Fruit fly (Drosophila melanogaster) whole organism, prepupa: ENCODE results near the gene CG14322.

ENCODE experiments used
- Blimp-1 ChIP-seq: fragments of 200-800 bp; sonication (Bioruptor generic); optimal IDR thresholded peaks from 3 replicates; lab custom pipeline; 2017; ENCODE audit warnings: missing biosample characterization, missing genetic modification characterization, mild to moderate bottlenecking, moderate library complexity, missing genetic modification reagents
- CG10631 ChIP-seq: fragments of 200-800 bp; sonication (Bioruptor generic); optimal IDR thresholded peaks from 2 replicates; lab custom pipeline; 2016; ENCODE audit warnings: missing biosample characterization, missing genetic modification characterization
- CG10669 ChIP-seq: fragments of 200-800 bp; sonication (Bioruptor generic); optimal IDR thresholded peaks from 3 replicates; lab custom pipeline; 2018; ENCODE audit warnings: missing biosample characterization, mild to moderate bottlenecking, missing genetic modification characterization, moderate library complexity
- CG11294 ChIP-seq: fragments of 200-800 bp; sonication (Bioruptor generic); IDR thresholded peaks from 2 replicates; pipeline ENCODE4 v1.3.6; 2022; ENCODE audit warnings: missing biosample characterization, missing genetic modification characterization
- CG11762 ChIP-seq: fragments of 200-800 bp; sonication (Bioruptor generic); optimal IDR thresholded peaks from 3 replicates; lab custom pipeline; 2016; ENCODE audit warnings: missing biosample characterization, missing genetic modification characterization; ENCODE audit not compliant: insufficient read depth
- CG15336 ChIP-seq: fragments of 200-800 bp; sonication (Bioruptor generic); IDR thresholded peaks from 2 replicates; pipeline ENCODE4 v1.3.6; 2022; ENCODE audit warnings: missing biosample characterization, missing genetic modification characterization
- CG1621 ChIP-seq: fragments of 200-800 bp; sonication (Bioruptor generic); optimal IDR thresholded peaks from 3 replicates; lab custom pipeline; 2018; ENCODE audit warnings: missing biosample characterization, mild to moderate bottlenecking, missing genetic modification characterization
- CG3032 ChIP-seq: fragments of 200-800 bp; optimal IDR thresholded peaks from 2 replicates; lab custom pipeline; 2019; ENCODE audit warnings: missing biosample characterization, mild to moderate bottlenecking, missing genetic modification characterization, moderate library complexity
- CG31627 ChIP-seq: fragments of 200-800 bp; sonication (Bioruptor generic); optimal IDR thresholded peaks from 3 replicates; lab custom pipeline; 2016; ENCODE audit warnings: missing biosample characterization, missing genetic modification characterization
- CG32006 ChIP-seq: fragments of 200-800 bp; sonication (Bioruptor generic); optimal IDR thresholded peaks from 3 replicates; lab custom pipeline; 2017; ENCODE audit warnings: missing biosample characterization, mild to moderate bottlenecking, missing genetic modification characterization
- CG4318 ChIP-seq: fragments of 200-800 bp; sonication (Bioruptor generic); optimal IDR thresholded peaks from 3 replicates; lab custom pipeline; 2017; ENCODE audit warnings: missing biosample characterization, mild to moderate bottlenecking, missing genetic modification characterization
- CG6163 ChIP-seq: fragments of 200-800 bp; sonication (Bioruptor generic); IDR thresholded peaks from 3 replicates; pipeline ENCODE4 v1.3.6; 2022; ENCODE audit warnings: missing biosample characterization, missing genetic modification characterization
- CG6276 ChIP-seq: fragments of 200-800 bp; sonication (Bioruptor generic); optimal IDR thresholded peaks from 2 replicates; lab custom pipeline; 2017; ENCODE audit warnings: missing biosample characterization, mild to moderate bottlenecking, missing genetic modification characterization
- CG6792 ChIP-seq: fragments of 200-800 bp; sonication (Bioruptor generic); optimal IDR thresholded peaks from 3 replicates; lab custom pipeline; 2016; ENCODE audit warnings: missing biosample characterization, missing genetic modification characterization
- CG6854 ChIP-seq: fragments of 200-800 bp; sonication (Bioruptor generic); optimal IDR thresholded peaks from 2 replicates; lab custom pipeline; 2017; ENCODE audit warnings: missing biosample characterization, mild to moderate bottlenecking, missing genetic modification characterization
- CG8119 ChIP-seq: fragments of 200-800 bp; sonication (Bioruptor generic); IDR thresholded peaks from 3 replicates; pipeline ENCODE4 v1.3.6; 2022; ENCODE audit warnings: missing biosample characterization, missing genetic modification characterization
- CG8319 ChIP-seq: fragments of 200-800 bp; sonication (Bioruptor generic); optimal IDR thresholded peaks from 3 replicates; lab custom pipeline; 2016; ENCODE audit warnings: missing biosample characterization, missing genetic modification characterization
- CG9139 ChIP-seq: fragments of 200-800 bp; sonication (Bioruptor generic); optimal IDR thresholded peaks from 3 replicates; lab custom pipeline; 2017; ENCODE audit warnings: missing biosample characterization, mild to moderate bottlenecking, missing genetic modification characterization
- Eip78C ChIP-seq: fragments of 200-800 bp; sonication (Bioruptor generic); peaks from one replicate; lab custom pipeline; 2016; ENCODE audit warnings: missing biosample characterization, missing genetic modification characterization
- Ets21C ChIP-seq: fragments of 200-800 bp; sonication (Bioruptor generic); optimal IDR thresholded peaks from 3 replicates; lab custom pipeline; 2016; ENCODE audit warnings: missing biosample characterization, missing genetic modification characterization
- Hr39 ChIP-seq: fragments of 200-800 bp; sonication (Bioruptor generic); optimal IDR thresholded peaks from 2 replicates; lab custom pipeline; 2016; ENCODE audit warnings: missing biosample characterization, missing genetic modification characterization
- Hr4 ChIP-seq: fragments of 200-800 bp; sonication (Bioruptor generic); optimal IDR thresholded peaks from 3 replicates; lab custom pipeline; 2016; ENCODE audit warnings: missing biosample characterization, missing genetic modification characterization
- Met ChIP-seq: fragments of 200-800 bp; sonication (Bioruptor generic); optimal IDR thresholded peaks from 3 replicates; lab custom pipeline; 2016; ENCODE audit warnings: missing biosample characterization, missing genetic modification characterization
- Smox ChIP-seq: fragments of 200-800 bp; sonication (Bioruptor generic); optimal IDR thresholded peaks from 3 replicates; lab custom pipeline; 2016; ENCODE audit warnings: missing biosample characterization, missing genetic modification characterization
- Sox14 ChIP-seq: fragments of 200-800 bp; sonication (Bioruptor generic); optimal IDR thresholded peaks from 3 replicates; lab custom pipeline; 2016; ENCODE audit warnings: missing biosample characterization, missing genetic modification characterization
- Sox15 ChIP-seq: fragments of 200-800 bp; sonication (Bioruptor generic); optimal IDR thresholded peaks from 3 replicates; lab custom pipeline; 2016; ENCODE audit warnings: missing biosample characterization, missing genetic modification characterization
- achi ChIP-seq: fragments of 200-800 bp; sonication (Bioruptor generic); optimal IDR thresholded peaks from 3 replicates; lab custom pipeline; 2016; ENCODE audit warnings: missing biosample characterization, missing genetic modification characterization
- acj6 ChIP-seq: fragments of 200-800 bp; sonication (Bioruptor generic); optimal IDR thresholded peaks from 3 replicates; lab custom pipeline; 2016; ENCODE audit warnings: missing biosample characterization, missing genetic modification characterization
- cyc ChIP-seq: fragments of 200-800 bp; sonication (Bioruptor generic); optimal IDR thresholded peaks from 3 replicates; lab custom pipeline; 2016; ENCODE audit warnings: missing biosample characterization, missing genetic modification characterization
- dac ChIP-seq: fragments of 200-800 bp; sonication (Bioruptor generic); optimal IDR thresholded peaks from 2 replicates; lab custom pipeline; 2017; ENCODE audit warnings: missing biosample characterization, mild to moderate bottlenecking, missing genetic modification characterization
- dsx ChIP-seq: fragments of 200-800 bp; optimal IDR thresholded peaks from 3 replicates; lab custom pipeline; 2019; ENCODE audit warnings: missing biosample characterization, mild to moderate bottlenecking, missing genetic modification characterization, moderate library complexity; ENCODE audit not compliant: poor library complexity, severe bottlenecking
- eg ChIP-seq: fragments of 200-800 bp; sonication (Bioruptor generic); IDR thresholded peaks from 3 replicates; pipeline ENCODE4 v1.3.6; 2022; ENCODE audit warnings: missing biosample characterization, missing genetic modification characterization
- esn ChIP-seq: fragments of 200-800 bp; sonication (Bioruptor generic); optimal IDR thresholded peaks from 2 replicates; lab custom pipeline; 2016; ENCODE audit warnings: missing biosample characterization, mild to moderate bottlenecking, missing genetic modification characterization, moderate library complexity
- fd85E ChIP-seq: fragments of 200-800 bp; sonication (Bioruptor generic); optimal IDR thresholded peaks from 3 replicates; lab custom pipeline; 2016; ENCODE audit warnings: missing biosample characterization, missing genetic modification characterization
- lz ChIP-seq: fragments of 200-800 bp; sonication (Bioruptor generic); optimal IDR thresholded peaks from 3 replicates; lab custom pipeline; 2016; ENCODE audit warnings: missing biosample characterization, missing genetic modification characterization
- net ChIP-seq: fragments of 200-800 bp; sonication (Bioruptor generic); optimal IDR thresholded peaks from 3 replicates; lab custom pipeline; 2016; ENCODE audit warnings: missing biosample characterization, missing genetic modification characterization
- pdm3 ChIP-seq: fragments of 200-800 bp; sonication (Bioruptor generic); optimal IDR thresholded peaks from 3 replicates; lab custom pipeline; 2016; ENCODE audit warnings: missing biosample characterization, missing genetic modification characterization
- salr ChIP-seq, 2 experiments: fragments of 200-800 bp; sonication (Bioruptor generic); optimal IDR thresholded peaks; 3 replicates each; lab custom pipeline; 2016 to 2018; ENCODE audit warnings: missing biosample characterization in 2 of 2, missing genetic modification characterization in 2 of 2, mild to moderate bottlenecking in 1 of 2
- ss ChIP-seq, 2 experiments: fragments of 200-800 bp; sonication (Bioruptor generic); optimal IDR thresholded peaks; 2 replicates in 1 of 2; 3 replicates in 1 of 2; lab custom pipeline; 2017 to 2018; ENCODE audit warnings: mild to moderate bottlenecking in 2 of 2, missing biosample characterization in 2 of 2, missing genetic modification characterization in 2 of 2, moderate library complexity in 1 of 2
- svp ChIP-seq: fragments of 200-800 bp; sonication (Bioruptor generic); peaks from one replicate; lab custom pipeline; 2016; ENCODE audit warnings: missing biosample characterization, missing genetic modification characterization
- topi ChIP-seq: fragments of 200-800 bp; sonication (Bioruptor generic); optimal IDR thresholded peaks from 3 replicates; lab custom pipeline; 2016; ENCODE audit warnings: missing biosample characterization, missing genetic modification characterization
- vri ChIP-seq: fragments of 200-800 bp; sonication (Bioruptor generic); optimal IDR thresholded peaks from 3 replicates; lab custom pipeline; 2016; ENCODE audit warnings: missing biosample characterization, mild to moderate bottlenecking, missing genetic modification characterization

The CG14322 gene

dm6 chr3R:17615746-17616145 lies 31.7 kb upstream of the CG14322 start:
- TF ChIP-seq CG15336 = 0 out of 2 replicates have a peak, but pooled peaks have one; percentile 10
- TF ChIP-seq dac (GFP tag; lab: Kevin White, UChicago) = no peak
- no peak for TF ChIP-seq topi (GFP tag; lab: Kevin White, UChicago)

- TF ChIP-seq fd85E (GFP tag; lab: Kevin White, UChicago) = no peak
- peak; percentile 11 for TF ChIP-seq CG3032 (tag; lab: Kevin White, UChicago)
- TF ChIP-seq Smox = no peak
- TF ChIP-seq svp = no peak
Measured at dm6 chr3R:17616541-17616940, 30.9 kb upstream of the CG14322 start.

- peak; percentile 9 for TF ChIP-seq pdm3 (GFP tag; lab: Kevin White, UChicago)
- TF ChIP-seq CG15336 = peak; percentile 55; the same call in 1 of the 2 replicates
- TF ChIP-seq Hr4 = peak; percentile 20
- TF ChIP-seq CG10669 (GFP tag; lab: Kevin White, UChicago) = no peak
- TF ChIP-seq eg = no peak
- TF ChIP-seq cyc (GFP tag; lab: Kevin White, UChicago) = peak; percentile 22
- TF ChIP-seq dsx (GFP tag; lab: Kevin White, UChicago) = no peak
- no peak for TF ChIP-seq Ets21C (GFP tag; lab: Kevin White, UChicago)
- peak; percentile 11 for TF ChIP-seq CG32006 (GFP tag; lab: Kevin White, UChicago)
- TF ChIP-seq dac (GFP tag; lab: Kevin White, UChicago) = no peak
- peak; percentile 3 for TF ChIP-seq CG6792 (GFP tag; lab: Kevin White, UChicago)
- no peak for TF ChIP-seq CG6163 (GFP tag; lab: Robert Waterston, UW)
- peak; percentile 22 for TF ChIP-seq CG31627 (GFP tag; lab: Kevin White, UChicago)
- no peak for TF ChIP-seq CG1621 (tag; lab: Kevin White, UChicago)
- TF ChIP-seq CG9139 (GFP tag; lab: Kevin White, UChicago) = no peak
- peak; percentile 44 to 54 for TF ChIP-seq ss (GFP tag; optimal IDR thresholded peaks at IDR 0.05; lab: Kevin White, UChicago)
- TF ChIP-seq CG6276 = peak; percentile 31
- peak; percentile 55 for TF ChIP-seq svp
- no peak for TF ChIP-seq CG8319
- TF ChIP-seq Hr39 (GFP tag; lab: Kevin White, UChicago) = peak; percentile 48
- no peak for TF ChIP-seq net (GFP tag; lab: Kevin White, UChicago)
- TF ChIP-seq topi (GFP tag; lab: Kevin White, UChicago) = no peak
- no peak for TF ChIP-seq Blimp-1 (GFP tag; lab: Kevin White, UChicago)
- TF ChIP-seq Smox = peak; percentile 3
- no peak for TF ChIP-seq Sox15 (GFP tag; lab: Kevin White, UChicago)
- TF ChIP-seq CG11762 (GFP tag; lab: Kevin White, UChicago) = no peak
- peak; percentile 6 for TF ChIP-seq lz (GFP tag; lab: Kevin White, UChicago)
- no peak for TF ChIP-seq salr (GFP tag; optimal IDR thresholded peaks at IDR 0.05; lab: Kevin White, UChicago)
- peak; percentile 9 for TF ChIP-seq acj6
- TF ChIP-seq vri (GFP tag; lab: Kevin White, UChicago) = no peak
- TF ChIP-seq CG4318 (GFP tag; lab: Kevin White, UChicago) = no peak
- TF ChIP-seq CG10631 (GFP tag; lab: Kevin White, UChicago) = no peak
- TF ChIP-seq Met (GFP tag; lab: Kevin White, UChicago) = peak; percentile 27
- peak; percentile 79 for TF ChIP-seq Eip78C (GFP tag; lab: Kevin White, UChicago)
- no peak for TF ChIP-seq achi (GFP tag; lab: Kevin White, UChicago)
- TF ChIP-seq CG8119 (GFP tag; lab: Robert Waterston, UW) = peak; percentile 24; the same call in 1 of the 3 replicates
- TF ChIP-seq CG11294 (GFP tag; lab: Robert Waterston, UW) = no peak
- peak; percentile 5 for TF ChIP-seq CG6854 (GFP tag; lab: Kevin White, UChicago)
- no peak for TF ChIP-seq esn (GFP tag; lab: Kevin White, UChicago)
- TF ChIP-seq Sox14 (GFP tag; lab: Kevin White, UChicago) = no peak
- TF ChIP-seq, all 60 proteins: peak for 18
Measured at dm6 chr3R:17617121-17617975, 30.1 kb upstream of the CG14322 start.
